Fruit fly (Drosophila melanogaster): ENCODE measurements around the gene CG42571.

- TF ChIP-seq CG8478 (optimal IDR thresholded peaks at IDR 0.05) (no peak), CTCF (optimal IDR thresholded peaks at IDR 0.05) (no peak)
Observed at dm6 chr3L:15692388-15692787, 23.9 kb upstream of the CG42571 start.

Data from S2 (cell line).